Worm (Caenorhabditis elegans) whole organism, L4/young adult: ENCODE measurements around the gene gsto-3.

Source experiments
- W03F9.2 ChIP-seq: fragments of 150-350 bp; optimal IDR thresholded peaks from 2 replicates; lab custom pipeline; 2014; ENCODE audit warnings: missing biosample characterization, missing genetic modification characterization
- dao-5 ChIP-seq: sonication (generic microtip); optimal IDR thresholded peaks from 2 replicates; lab custom pipeline; 2016; ENCODE audit warnings: missing genotype, missing genetic modification characterization, moderate library complexity, missing compliant biosample characterization
- him-1 ChIP-seq: sonication (generic microtip); optimal IDR thresholded peaks from 2 replicates; lab custom pipeline; 2016; ENCODE audit warnings: missing genotype, missing genetic modification reagents, missing genetic modification characterization, missing compliant biosample characterization

The gsto-3 gene

DNA sequence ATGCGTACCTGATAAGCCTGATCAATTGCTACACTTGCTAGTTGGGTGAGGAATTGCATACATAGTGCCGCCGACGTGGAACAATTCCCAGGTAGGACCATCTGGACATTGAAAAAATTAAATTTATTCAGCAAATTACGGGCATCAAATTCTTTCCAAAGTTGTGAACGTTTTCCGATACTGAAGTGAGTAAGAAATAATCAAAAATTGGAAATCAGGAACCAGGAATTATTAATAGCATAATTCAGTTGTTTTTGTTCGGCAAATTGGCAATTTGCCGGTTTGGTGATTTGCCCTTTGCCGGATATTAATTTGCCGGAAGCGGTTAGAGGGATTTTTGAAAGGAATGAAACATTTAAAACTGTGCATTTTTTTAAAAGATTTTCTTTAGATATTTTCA lies at the start of gene gsto-3:
TSS of gene gsto-3 (minus strand) at position 101 of the 400 bp plus-strand sequence.
- TF ChIP-seq him-1 (tag; lab: Kevin White, UChicago) (no peak), W03F9.2 (tag; lab: Kevin White, UChicago) (no peak), dao-5 (tag; lab: Kevin White, UChicago) (no peak)

DNA sequence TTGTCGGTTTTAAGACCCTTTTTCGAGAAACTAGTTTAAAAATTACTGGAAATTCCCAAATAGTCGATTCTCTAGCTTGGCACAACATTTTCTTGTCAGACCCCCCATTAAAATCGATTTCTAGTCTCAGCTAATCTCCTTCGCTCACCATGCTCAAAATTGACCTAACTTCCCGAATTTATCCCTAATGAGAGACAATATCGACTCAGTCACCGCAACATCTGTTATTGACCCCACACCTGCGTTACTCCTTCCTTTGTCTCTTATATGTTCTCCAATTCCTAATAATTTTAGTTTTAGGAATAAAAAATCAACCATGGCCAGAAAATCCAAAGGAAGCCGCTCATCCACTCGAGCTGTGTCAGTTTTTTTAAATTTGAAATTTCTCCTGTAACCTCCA lies 47.9 kb upstream of the gsto-3 start, which contains the start of gene cec-8:
TSS of gene cec-8 (plus strand) at position 301 of the 400 bp plus-strand sequence.
- no peak for TF ChIP-seq him-1 (tag; lab: Kevin White, UChicago)
- TF ChIP-seq dao-5 (tag; lab: Kevin White, UChicago) = no peak
- no peak for TF ChIP-seq W03F9.2 (tag; lab: Kevin White, UChicago)

ce11 chrIII:423875-424274 lies 42.8 kb upstream of the gsto-3 start:
- no peak for TF ChIP-seq dao-5 (tag; lab: Kevin White, UChicago)
- TF ChIP-seq W03F9.2 (tag; lab: Kevin White, UChicago) = no peak
- TF ChIP-seq him-1 (tag; lab: Kevin White, UChicago) = no peak

DNA sequence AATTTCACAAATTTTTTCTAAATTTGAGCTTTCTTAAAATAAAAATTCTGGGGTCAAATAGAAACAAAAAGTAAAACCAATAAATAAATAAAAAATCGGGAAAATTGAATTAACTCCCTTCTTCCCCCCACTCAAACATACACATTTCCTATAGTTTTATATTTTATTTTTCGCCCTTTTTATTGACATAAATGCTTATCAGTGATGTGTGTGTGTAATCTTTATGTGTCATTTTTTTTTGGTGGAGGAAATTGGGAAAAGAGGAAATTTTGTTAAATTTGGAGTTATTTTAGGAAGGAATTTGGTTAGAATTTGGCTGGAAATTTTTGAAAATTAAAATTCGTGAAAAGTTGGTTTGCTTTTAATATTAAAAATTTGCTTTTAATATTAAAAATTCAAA lies 41.5 kb upstream of the gsto-3 start:
- no peak for TF ChIP-seq dao-5 (tag; lab: Kevin White, UChicago)
- TF ChIP-seq him-1 (tag; lab: Kevin White, UChicago) = no peak
- no peak for TF ChIP-seq W03F9.2 (tag; lab: Kevin White, UChicago)

DNA sequence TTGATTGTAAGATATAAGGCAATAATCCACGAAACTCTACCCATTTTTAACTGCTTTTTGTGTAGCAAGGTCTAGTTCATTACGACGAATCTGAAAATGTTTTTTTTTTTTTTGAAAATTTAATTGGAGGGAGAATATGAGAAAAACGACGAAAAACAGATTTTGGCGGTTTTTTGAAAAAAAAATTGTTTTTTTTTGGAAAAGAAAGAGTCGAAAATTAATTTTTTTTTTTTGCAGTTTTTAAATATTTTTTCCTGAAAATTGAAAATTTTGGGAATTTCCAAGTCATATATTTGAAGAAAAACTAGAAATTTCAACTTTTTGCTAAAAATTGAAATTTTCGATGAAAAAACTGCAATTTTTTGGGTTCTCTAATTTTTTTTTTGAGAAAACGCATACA lies 37.6 kb upstream of the gsto-3 start, which contains the start of gene stim-1:
TSS of gene stim-1 (minus strand) at position 101 of the 400 bp plus-strand sequence.
- TF ChIP-seq dao-5 (tag; lab: Kevin White, UChicago) (no peak), W03F9.2 (tag; lab: Kevin White, UChicago) (no peak), him-1 (tag; lab: Kevin White, UChicago) (no peak)

- TF ChIP-seq him-1 (tag; lab: Kevin White, UChicago) (no peak), W03F9.2 (tag; lab: Kevin White, UChicago) (no peak), dao-5 (tag; lab: Kevin White, UChicago) (no peak)
Measured at ce11 chrIII:402168-402813, 21.2 kb upstream of the gsto-3 start, which contains the start of the genes Y55B1BL.1 and Y55B1BL.2. Gene Y55B1BL.1, plus strand, starts transcription at chrIII:402384. Gene Y55B1BL.2, plus strand, starts transcription at chrIII:402763.

DNA sequence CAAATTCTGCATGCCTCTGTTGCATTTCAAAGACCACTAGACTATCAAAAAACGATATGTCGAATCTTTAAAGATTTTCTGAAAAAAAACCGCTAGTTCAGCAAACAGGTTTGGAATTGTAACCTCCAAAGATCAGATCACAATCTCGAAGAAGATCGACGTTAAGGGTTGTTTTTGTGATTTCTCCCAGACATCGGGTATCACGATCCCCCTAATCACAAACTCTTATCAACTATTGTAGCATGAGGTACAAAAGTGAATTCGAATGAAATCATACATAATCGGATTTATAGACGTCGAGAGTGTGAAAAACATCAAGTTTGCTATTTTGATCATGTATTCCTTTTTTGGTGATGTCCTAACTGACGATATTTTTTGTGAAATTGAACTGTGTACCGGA lies 19.8 kb upstream of the gsto-3 start:
- TF ChIP-seq W03F9.2 (tag; lab: Kevin White, UChicago) (no peak), dao-5 (tag; lab: Kevin White, UChicago) (no peak), him-1 (tag; lab: Kevin White, UChicago) (no peak)

DNA sequence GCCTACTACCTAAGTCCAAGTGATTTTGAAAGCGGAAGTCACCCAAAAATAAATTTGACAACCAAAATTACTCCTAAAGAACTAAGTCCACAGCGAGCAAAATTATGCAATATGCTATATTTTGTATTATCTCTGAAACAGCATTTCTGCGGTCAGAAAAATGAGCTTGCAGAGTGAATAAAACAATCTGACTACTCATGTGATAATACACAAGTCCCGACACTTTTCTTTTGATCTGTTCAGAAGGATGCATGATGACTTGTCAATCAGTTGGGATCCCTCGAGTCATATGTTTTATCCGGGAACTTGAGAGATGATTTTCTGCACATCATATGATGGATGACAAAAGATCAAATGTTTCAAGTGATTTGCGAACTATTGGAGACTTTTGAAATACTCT lies 4.0 kb upstream of the gsto-3 start:
- no peak for TF ChIP-seq him-1 (tag; lab: Kevin White, UChicago)
- TF ChIP-seq dao-5 (tag; lab: Kevin White, UChicago) = no peak
- no peak for TF ChIP-seq W03F9.2 (tag; lab: Kevin White, UChicago)

DNA sequence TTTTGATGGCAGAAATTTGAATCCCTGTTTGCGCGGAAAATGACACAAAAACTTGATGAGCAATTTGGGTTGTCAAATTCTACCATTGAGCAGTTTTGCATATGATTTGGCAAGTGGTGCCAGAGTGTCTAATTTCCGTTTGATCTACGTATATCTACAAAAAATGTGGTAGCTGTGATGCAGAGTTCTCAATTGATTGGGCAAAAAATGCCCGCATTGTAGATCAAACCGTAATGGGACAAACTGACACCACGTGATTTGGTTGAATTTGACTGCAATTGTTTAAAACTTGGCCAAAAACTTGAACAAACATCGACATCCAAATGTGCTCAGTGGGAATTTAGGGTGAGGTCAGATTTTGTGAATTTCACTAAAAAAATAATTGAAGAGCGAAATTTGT lies 1.4 kb upstream of the gsto-3 start, which contains the start of gene K10F12.7:
TSS of gene K10F12.7 (minus strand) at position 101 of the 400 bp plus-strand sequence.
- TF ChIP-seq W03F9.2 (tag; lab: Kevin White, UChicago) (no peak), dao-5 (tag; lab: Kevin White, UChicago) (no peak), him-1 (tag; lab: Kevin White, UChicago) (no peak)

- TF ChIP-seq him-1 (tag; lab: Kevin White, UChicago) = no peak
- no peak for TF ChIP-seq W03F9.2 (tag; lab: Kevin White, UChicago)
- no peak for TF ChIP-seq dao-5 (tag; lab: Kevin White, UChicago)
Measured at ce11 chrIII:365649-366048, 15.4 kb downstream of the gsto-3 start, which contains the start of gene pll-1. Gene pll-1, plus strand, starts transcription at chrIII:365949.

DNA sequence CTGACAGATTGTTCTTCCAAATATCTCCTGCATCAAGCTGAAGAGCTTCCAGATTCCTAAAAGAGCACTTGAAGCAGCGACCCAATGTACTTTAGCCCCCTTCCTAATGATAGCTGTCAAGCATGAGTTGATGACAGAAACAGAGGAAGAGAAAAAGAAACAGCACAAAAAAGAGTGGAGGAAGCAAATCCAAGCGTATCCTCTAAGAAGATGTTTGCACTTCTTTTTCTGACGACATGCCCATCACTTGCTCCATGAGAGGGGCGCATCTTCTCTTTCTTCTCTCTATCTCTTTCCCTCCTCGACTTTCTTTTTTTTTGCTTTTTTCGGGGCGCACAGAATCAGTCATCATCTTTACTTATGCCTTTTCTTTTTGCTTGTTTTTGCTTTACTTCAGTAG lies 20.8 kb downstream of the gsto-3 start:
- TF ChIP-seq him-1 (tag; lab: Kevin White, UChicago) = peak; percentile 6
- no peak for TF ChIP-seq W03F9.2 (tag; lab: Kevin White, UChicago)

DNA sequence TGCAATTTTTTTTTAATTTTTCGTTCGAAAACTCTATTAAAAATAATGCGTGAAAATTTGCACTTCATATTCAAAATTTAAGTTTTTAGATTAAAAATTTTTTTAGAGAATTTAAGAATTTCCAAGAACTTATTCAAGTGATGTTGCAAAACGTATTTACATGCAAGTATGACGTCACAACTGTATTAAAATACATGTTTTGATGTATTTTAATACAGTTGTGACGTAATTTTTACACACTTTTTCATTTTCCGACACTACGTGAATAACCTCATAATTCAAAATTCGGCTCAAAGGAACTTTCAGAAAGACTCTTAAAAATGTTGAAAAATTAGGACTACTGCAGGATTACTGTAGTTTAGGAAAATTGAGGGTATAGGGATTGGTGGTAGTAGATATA lies 23.0 kb downstream of the gsto-3 start:
- no peak for TF ChIP-seq dao-5 (tag; lab: Kevin White, UChicago)
- no peak for TF ChIP-seq him-1 (tag; lab: Kevin White, UChicago)
- TF ChIP-seq W03F9.2 (tag; lab: Kevin White, UChicago) = no peak

DNA sequence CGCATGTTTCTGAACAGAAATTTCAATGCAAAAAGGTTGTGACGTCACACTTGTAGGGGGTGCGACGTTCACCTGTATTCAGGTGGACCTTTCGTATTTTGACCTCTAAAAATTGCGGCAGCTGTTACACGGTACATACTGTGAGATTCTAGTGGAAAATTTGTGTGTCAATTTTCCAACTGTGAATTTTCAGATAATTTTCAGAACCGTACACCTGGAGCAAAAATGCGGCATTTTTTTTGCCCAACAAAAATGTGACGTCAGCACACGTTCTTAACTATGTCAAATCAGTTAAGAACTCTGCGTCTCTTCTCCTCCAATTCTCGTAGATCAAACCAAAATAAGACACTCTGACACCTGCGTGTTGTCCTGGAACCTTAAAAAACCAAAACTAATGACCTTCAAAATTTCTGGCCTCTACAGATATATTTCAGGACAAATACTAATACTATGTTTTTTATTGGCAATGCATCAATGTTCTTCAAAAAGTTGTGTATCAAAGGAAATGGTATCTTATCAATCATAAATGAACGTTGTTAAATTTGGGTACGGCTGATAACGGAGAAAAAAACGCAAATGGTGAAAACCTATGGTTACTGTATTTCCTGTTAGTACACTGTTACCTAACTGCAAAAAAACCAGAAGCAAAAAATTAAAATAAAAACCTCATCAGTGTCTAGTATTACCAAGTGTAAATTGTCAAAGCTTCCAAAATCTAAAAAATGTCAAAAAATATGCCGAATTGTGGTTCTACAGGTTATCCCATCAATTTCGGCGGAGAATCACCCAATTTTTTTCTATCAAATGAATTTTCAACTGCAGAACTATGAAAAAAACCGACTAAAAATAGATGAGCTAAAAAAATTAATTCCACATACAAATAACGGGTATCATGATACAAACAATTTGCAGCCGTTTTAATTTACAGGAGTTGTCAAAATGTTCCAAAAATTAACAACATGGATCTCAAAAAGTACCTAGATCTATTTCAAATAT lies 23.9 kb downstream of the gsto-3 start:
- no peak for TF ChIP-seq W03F9.2 (tag; lab: Kevin White, UChicago)
